Worm (Caenorhabditis elegans) whole organism, L4/young adult: ENCODE results near the gene K09C4.10.

Experiments used
- W03F9.2 ChIP-seq: fragments of 150-350 bp; optimal IDR thresholded peaks from 2 replicates; lab custom pipeline; 2014; ENCODE audit warnings: missing biosample characterization, missing genetic modification characterization
- dao-5 ChIP-seq: sonication (generic microtip); optimal IDR thresholded peaks from 2 replicates; lab custom pipeline; 2016; ENCODE audit warnings: missing genotype, missing genetic modification characterization, moderate library complexity, missing compliant biosample characterization
- him-1 ChIP-seq: sonication (generic microtip); optimal IDR thresholded peaks from 2 replicates; lab custom pipeline; 2016; ENCODE audit warnings: missing genotype, missing genetic modification reagents, missing genetic modification characterization, missing compliant biosample characterization

K09C4.10 gene

ce11 chrX:3296182-3296581 is 16.2 kb upstream of the K09C4.10 start, which contains the start of gene K09C4.2:
Gene K09C4.2, plus strand, starts transcription at chrX:3296482.
- TF ChIP-seq W03F9.2 (no peak), him-1 (tag; lab: Kevin White, UChicago) (no peak), dao-5 (no peak)

- TF ChIP-seq dao-5 (no peak), him-1 (tag; lab: Kevin White, UChicago) (no peak), W03F9.2 (no peak)
Observed at ce11 chrX:3291948-3292347, 11.9 kb upstream of the K09C4.10 start.

DNA sequence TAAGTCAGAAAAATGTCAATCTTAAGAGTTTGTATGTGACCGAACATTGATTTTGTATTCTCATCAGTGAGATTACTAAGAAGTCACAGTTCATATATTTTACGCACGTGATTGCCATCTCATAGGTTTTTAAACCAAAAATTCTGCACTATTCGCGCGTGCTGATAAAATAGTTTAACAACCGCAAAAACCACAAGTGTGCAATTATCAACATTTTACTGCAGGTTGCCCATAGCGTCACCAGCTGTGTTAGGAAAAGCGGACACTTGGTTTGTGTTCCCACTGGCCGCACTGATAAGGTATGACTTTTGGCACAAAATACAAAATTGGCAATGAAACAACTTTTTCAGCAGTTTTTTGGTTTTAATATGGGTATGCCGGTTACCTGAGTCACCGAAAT is 10.1 kb upstream of the K09C4.10 start:
- TF ChIP-seq W03F9.2 (no peak), dao-5 (no peak), him-1 (tag; lab: Kevin White, UChicago) (no peak)

DNA sequence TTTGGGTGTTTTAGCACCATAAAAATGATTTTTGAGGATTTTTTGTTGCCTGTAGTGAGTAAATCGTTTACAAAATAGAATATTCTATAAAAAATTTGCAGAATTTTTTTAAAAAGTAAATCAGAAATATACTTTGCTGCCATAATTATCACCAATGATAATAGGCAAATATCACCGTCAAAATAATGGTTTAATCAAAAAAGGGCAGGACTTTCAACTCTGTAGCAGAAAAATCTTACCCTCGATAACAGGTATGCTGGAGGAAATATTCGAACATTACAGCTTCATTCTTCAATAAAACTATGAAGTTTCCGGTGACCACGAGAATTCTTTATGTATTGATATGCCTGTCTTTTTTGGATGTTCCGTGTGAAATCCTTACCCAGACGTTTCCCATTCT is 9.2 kb upstream of the K09C4.10 start, which contains the start of gene K09C4.4:
Gene K09C4.4 (plus strand): TSS at position 301 of the 400 bp plus-strand sequence.
- no peak for TF ChIP-seq dao-5
- TF ChIP-seq him-1 (tag; lab: Kevin White, UChicago) = no peak
- no peak for TF ChIP-seq W03F9.2

DNA sequence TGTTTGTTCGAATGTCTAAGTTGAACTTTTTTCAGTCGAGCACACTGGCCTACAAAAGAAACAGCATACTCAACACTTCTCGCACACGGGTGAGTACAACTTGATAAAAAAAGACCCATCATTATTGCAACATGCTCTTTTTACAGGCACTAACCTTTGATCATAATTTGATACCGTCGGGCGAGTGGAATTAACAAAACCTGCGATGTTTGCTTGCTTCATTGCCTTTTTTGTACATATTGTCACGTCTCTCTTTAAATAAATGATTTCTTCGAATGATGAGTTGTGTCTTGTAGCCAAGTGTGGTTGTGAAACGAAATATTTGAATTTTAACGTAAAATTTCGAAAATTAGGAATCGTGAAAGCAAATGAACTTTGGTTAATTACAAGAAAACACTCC is 5.4 kb upstream of the K09C4.10 start:
- TF ChIP-seq W03F9.2 (no peak), dao-5 (no peak), him-1 (tag; lab: Kevin White, UChicago) (no peak)

- TF ChIP-seq him-1 (tag; lab: Kevin White, UChicago) (no peak), W03F9.2 (no peak), dao-5 (no peak)
Observed at ce11 chrX:3284967-3285366, 4.9 kb upstream of the K09C4.10 start.

DNA sequence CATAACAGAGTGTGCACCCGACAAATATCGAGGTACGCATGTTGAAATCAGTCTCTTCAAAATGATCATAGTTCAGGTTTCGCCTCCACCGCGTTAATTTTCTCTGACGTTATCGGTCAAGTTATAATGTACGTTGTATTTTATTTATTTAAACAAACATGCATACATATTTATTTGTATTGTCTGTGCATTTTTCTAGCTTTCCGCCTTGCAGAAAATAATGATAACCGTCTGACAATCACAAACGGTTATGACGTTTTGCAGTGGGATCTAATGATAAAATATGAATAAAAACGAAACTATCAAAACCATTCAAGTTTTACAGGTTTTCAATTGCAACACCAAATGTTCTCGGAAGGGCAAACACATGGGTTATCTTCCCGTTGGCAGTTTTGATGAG is 3.2 kb upstream of the K09C4.10 start:
- no peak for TF ChIP-seq W03F9.2
- TF ChIP-seq dao-5 = no peak
- TF ChIP-seq him-1 (tag; lab: Kevin White, UChicago) = no peak

- TF ChIP-seq dao-5 = no peak
- TF ChIP-seq him-1 (tag; lab: Kevin White, UChicago) = no peak
- TF ChIP-seq W03F9.2 = no peak
Observed at ce11 chrX:3282306-3282705, 2.3 kb upstream of the K09C4.10 start, which contains the start of gene K09C4.5. Gene K09C4.5, plus strand, starts transcription at chrX:3282631.

DNA sequence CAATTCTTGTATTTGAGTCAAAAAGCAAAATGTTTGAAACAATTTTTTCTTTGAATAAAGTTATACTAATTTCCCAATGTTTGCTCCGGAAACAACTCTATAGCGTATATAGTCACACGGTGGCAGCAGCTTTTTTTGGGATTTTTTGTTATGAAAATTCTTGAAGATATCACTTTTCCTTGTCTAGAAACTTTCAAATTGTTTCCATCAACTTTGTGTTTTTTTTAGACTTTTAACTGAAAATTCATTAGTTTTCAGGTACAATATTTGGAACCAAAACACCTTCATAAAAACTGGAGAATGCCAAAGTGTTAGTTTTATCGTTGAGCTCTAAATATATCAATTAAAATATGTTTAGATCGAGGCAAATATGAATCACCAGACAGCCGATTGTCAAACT is 7.5 kb downstream of the K09C4.10 start, which contains the start of gene K09C4.7:
Gene K09C4.7 (plus strand): TSS at position 301 of the 400 bp plus-strand sequence.
- TF ChIP-seq dao-5 (no peak), W03F9.2 (no peak), him-1 (tag; lab: Kevin White, UChicago) (no peak)

DNA sequence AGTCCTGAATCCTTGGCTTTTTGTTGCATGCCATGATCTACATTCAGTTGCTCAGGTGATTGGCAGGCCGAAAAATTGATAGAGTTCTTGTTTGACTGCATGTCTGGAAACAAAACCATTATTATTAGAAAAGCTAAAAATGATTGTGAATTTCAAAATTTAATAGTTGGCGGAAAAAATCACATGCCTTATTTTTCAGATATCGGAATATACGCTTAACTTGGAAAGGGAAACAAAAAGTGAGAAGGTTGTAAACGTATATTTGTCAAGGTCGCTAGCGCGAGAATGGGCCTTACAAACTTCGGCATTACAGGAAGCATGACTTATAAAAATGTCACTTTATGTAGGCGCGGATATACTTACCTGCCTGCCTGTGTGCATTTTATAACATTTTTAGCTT is 8.4 kb downstream of the K09C4.10 start, which contains the start of gene K09C4.9:
Gene K09C4.9 (minus strand): TSS at position 101 of the 400 bp plus-strand sequence.
- no peak for TF ChIP-seq him-1 (tag; lab: Kevin White, UChicago)
- no peak for TF ChIP-seq W03F9.2
- no peak for TF ChIP-seq dao-5

- TF ChIP-seq dao-5 = no peak
- TF ChIP-seq him-1 (tag; lab: Kevin White, UChicago) = no peak
- no peak for TF ChIP-seq W03F9.2
Observed at ce11 chrX:3270806-3271205, 9.2 kb downstream of the K09C4.10 start, which contains the start of gene sul-1. Gene sul-1, minus strand, starts transcription at chrX:3270906.

DNA sequence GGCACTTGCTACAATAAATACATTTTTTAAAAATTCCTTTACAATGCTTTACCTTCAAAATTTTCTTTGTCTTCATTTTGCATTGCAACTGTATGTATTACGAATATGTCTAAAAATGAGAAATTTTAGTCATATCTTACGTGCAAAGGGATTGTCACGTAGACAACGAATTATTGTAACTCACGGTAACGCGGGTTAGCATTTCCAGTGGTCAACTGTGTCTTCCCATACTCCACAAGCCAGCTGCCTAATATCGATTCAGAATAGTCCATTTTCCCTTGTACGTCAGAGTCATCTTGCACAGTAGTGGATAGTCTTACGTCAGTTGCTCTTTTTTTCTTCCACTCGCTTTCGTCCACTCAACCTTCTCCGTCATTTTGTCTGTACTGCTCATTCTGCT is 17.4 kb downstream of the K09C4.10 start, which contains the start of gene fbxb-71:
Gene fbxb-71 (plus strand): TSS at position 301 of the 400 bp plus-strand sequence.
- TF ChIP-seq dao-5 (no peak), him-1 (tag; lab: Kevin White, UChicago) (no peak), W03F9.2 (no peak)

ce11 chrX:3260509-3260908 is 19.5 kb downstream of the K09C4.10 start, which contains the start of gene lbp-2:
Gene lbp-2, plus strand, starts transcription at chrX:3260610.
- TF ChIP-seq W03F9.2 = no peak
- no peak for TF ChIP-seq him-1 (tag; lab: Kevin White, UChicago)
- no peak for TF ChIP-seq dao-5

DNA sequence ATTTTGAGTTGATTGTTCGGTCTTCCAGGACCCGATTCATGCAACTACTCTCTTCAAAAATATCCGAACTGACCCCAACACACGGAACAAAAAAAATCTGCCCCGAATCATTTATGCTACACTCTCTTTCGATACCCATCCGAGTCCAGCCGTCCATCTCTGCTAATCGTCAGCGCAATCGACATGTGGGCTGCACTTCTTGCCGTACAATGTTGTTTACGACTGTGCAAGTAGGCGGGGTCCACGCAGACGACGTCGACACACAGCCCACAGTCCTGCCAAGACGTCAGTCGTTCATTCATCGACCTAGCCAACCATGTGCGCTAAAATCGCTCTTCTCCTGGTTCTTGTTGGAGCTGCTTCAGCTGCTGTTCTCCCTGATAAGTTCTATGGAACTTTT is 21.2 kb downstream of the K09C4.10 start, which contains the start of gene lbp-1:
Gene lbp-1 (plus strand): TSS at position 301 of the 400 bp plus-strand sequence.
- TF ChIP-seq dao-5 (no peak), W03F9.2 (no peak), him-1 (tag; lab: Kevin White, UChicago) (no peak)

DNA sequence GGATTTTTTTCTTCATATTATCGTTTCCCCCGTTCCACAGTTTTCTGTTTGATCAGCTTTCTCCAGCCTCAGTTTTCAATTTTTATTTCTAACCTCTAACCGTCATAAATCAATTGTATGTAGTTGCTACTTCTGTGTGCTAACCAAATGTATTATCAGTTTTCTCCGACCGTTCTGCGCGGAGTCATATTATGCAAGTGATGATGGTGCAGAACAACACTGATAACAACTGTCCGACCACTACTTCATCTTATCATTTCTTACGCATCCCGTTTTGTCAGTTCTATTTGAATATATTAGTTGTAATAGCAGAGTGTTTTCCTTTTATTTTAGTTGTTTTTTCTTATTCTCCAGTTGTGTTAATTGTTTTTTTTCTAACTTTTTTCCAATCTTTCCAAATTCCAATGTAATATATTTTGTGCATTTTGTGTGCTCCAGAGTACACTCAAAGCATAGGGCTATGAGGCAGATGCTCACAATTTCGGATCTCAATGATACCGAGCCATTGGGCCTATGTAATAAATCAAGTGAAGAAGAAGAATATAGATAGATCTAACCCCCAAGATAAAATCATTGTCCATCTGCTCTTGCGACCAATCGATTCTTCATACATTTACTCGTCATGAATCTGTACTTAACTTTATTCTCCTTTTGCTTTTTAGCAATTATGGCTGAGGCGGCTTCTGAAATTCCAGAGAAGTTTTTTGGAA is 23.1 kb downstream of the K09C4.10 start, which contains the start of gene lbp-3:
Gene lbp-3 (plus strand): TSS at position 589 of the 710 bp plus-strand sequence.
- TF ChIP-seq him-1 (tag; lab: Kevin White, UChicago) (no peak), dao-5 (no peak), W03F9.2 (no peak)
